Fruit fly (Drosophila melanogaster): Measurements from ENCODE around the gene tal-2A.

tal-2A gene

DNA sequence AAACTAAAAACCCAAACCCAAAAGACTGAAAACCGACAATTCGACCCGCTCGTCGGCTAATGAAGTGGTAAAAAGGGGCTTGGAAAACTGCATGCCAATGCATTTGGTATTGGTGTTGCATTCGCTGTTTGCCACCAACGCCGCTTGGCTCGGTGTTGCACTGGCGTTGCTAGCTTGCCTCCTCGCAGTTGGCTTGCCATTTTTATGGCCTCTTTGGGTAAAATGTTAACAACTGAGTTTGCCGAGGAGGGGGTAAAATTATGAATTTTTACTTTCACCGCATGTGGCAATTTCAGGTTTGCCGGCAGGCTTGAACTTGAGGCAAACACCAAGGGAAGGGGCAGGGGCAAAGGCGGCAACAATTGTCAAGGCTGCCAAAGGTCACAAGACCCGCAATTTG, 24.2 kb upstream of the tal-2A start:
- TF ChIP-seq Myc (optimal IDR thresholded peaks at IDR 0.05) = no peak
- no peak for TF ChIP-seq ttk (optimal IDR thresholded peaks at IDR 0.05)
- TF ChIP-seq psq (optimal IDR thresholded peaks at IDR 0.05) = no peak
- TF ChIP-seq h (optimal IDR thresholded peaks at IDR 0.05) = no peak
- TF ChIP-seq insv (optimal IDR thresholded peaks at IDR 0.05) = no peak
- no peak for TF ChIP-seq Sin3A (optimal IDR thresholded peaks at IDR 0.05)

DNA sequence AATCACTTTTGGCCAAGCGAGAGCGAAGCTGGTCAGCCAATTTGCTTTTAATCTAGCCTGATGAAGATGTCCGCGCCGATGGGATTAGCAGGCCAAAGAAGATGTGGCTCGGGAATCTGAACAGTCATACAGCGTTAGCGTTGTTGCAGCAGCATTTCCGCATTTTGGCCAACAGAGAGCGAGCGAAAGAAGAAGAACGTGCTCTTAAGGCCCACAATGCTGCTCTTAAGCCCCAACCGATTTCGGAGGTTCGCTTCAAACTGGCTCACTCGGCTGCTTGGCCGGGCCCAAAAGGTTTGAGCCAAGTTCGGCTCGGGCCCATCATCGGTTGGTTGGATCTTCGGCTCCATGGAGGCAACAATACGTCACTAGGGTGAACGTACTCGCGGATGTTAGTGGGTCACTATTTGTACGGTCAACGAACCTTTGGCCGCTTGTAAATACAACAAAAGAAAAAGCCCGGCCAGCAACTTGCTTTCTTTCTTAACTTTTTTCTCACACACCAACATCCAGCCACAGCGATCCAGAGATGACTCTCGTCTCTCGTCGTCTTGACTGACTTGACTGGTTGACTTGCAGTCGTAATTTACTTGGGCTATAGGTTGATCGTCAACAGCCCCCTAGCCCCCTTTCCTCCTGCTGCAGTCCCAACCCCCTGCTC, 23.2 kb upstream of the tal-2A start:
- no peak for TF ChIP-seq Sin3A (optimal IDR thresholded peaks at IDR 0.05)
- TF ChIP-seq psq (optimal IDR thresholded peaks at IDR 0.05) = no peak
- TF ChIP-seq ttk (optimal IDR thresholded peaks at IDR 0.05) = no peak
- TF ChIP-seq insv (optimal IDR thresholded peaks at IDR 0.05) = no peak
- TF ChIP-seq Myc (optimal IDR thresholded peaks at IDR 0.05) = no peak
- TF ChIP-seq h (optimal IDR thresholded peaks at IDR 0.05) = no peak

DNA sequence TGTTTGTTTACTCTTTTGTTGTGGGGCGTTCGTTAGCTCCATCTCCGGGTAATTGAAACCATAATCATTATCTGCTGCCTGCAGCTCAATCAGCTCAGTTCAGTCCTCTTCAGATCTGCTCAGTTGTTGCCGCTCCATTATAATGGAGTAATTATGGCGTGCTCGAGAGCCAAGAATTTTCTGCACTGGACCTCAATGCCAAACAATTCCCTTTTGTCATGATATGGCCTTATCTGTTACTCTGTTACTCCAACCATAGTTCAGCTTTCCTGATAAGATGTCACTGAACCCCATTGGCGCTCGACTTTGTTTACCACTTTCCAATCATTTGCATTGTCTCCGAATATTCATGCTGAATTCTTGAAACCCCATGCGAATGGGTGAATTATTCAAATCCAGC, 22.1 kb upstream of the tal-2A start:
- TF ChIP-seq h (optimal IDR thresholded peaks at IDR 0.05) = no peak
- no peak for TF ChIP-seq ttk (optimal IDR thresholded peaks at IDR 0.05)
- no peak for TF ChIP-seq psq (optimal IDR thresholded peaks at IDR 0.05)
- no peak for TF ChIP-seq Sin3A (optimal IDR thresholded peaks at IDR 0.05)
- no peak for TF ChIP-seq Myc (optimal IDR thresholded peaks at IDR 0.05)
- TF ChIP-seq insv (optimal IDR thresholded peaks at IDR 0.05) = no peak

DNA sequence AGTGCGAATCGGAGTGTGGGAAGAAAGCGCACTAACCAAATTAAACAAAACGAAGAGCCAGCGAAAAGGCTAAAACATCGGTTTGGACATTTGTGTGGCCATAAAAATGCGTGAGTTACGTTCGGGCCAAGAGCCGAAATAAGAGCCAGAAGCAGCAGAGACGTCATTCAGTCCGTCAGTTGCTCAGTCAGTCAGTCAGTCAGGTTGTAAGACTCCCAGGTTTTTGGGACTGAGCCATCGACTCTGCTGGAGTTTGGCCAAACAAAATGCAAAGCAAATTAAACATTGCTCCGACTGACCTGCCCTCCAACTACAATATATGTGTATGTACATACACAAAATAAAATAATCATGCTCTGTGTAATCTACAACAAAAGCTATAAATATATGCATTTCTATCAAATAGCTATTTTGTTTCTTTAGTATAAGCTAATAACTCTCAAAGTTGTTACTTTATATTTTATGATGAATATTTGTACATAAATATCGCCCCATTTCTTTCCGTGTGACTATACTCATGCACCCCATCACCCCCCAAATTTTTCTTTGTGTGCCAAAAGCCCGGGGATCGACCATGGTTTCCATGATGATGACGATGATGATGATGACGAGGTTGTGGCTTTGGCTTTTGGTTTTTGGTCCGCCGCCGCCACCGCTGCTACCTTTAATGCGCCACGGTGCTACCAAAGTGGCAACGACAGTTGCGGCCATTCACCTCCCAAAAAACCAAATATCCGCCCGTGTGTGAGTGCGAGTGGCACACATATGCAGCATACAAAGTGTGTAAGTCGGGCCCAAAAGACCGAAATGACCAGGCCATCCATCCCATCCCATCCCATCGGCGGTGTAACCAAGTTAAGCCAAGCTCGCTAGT, 19.6 kb upstream of the tal-2A start:
- TF ChIP-seq ttk (optimal IDR thresholded peaks at IDR 0.05) (no peak), Sin3A (optimal IDR thresholded peaks at IDR 0.05) (no peak), insv (optimal IDR thresholded peaks at IDR 0.05) (no peak), psq (optimal IDR thresholded peaks at IDR 0.05) (no peak)

DNA sequence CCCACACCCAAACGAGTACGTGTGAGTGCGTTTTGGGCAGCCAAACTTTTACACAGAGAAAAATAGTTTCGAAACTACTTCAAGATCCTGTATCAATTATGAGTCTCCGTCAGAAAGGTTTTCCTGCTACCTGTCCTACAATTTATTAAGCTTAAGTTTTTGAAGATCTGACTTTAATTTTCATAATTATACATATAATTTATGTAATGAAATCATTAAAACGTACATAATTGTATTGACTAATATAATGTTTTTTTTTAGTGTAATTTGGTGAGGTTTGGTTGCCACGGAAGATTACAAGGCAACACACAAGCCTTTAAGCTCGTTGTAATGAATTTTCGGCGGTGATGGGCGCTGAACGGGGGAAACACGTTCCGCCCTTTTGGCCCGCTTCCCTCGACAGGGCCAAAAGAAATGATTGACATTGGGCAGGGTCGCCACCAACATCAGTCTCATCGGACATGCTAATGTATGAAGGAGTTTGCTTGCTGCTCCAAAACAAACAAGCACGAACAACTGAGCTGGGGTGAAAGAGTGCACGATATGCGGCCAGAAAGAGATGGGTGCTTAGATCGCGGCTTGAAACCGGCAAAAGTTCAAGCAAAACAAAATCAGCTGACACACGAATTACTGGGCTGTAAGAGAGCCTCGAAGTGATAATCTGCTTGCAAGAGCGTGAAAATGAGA, 18.8 kb upstream of the tal-2A start:
- TF ChIP-seq ttk (optimal IDR thresholded peaks at IDR 0.05) = no peak
- TF ChIP-seq Sin3A (optimal IDR thresholded peaks at IDR 0.05) = no peak
- no peak for TF ChIP-seq Myc (optimal IDR thresholded peaks at IDR 0.05)
- TF ChIP-seq insv (optimal IDR thresholded peaks at IDR 0.05) = no peak
- no peak for TF ChIP-seq psq (optimal IDR thresholded peaks at IDR 0.05)
- no peak for TF ChIP-seq h (optimal IDR thresholded peaks at IDR 0.05)

DNA sequence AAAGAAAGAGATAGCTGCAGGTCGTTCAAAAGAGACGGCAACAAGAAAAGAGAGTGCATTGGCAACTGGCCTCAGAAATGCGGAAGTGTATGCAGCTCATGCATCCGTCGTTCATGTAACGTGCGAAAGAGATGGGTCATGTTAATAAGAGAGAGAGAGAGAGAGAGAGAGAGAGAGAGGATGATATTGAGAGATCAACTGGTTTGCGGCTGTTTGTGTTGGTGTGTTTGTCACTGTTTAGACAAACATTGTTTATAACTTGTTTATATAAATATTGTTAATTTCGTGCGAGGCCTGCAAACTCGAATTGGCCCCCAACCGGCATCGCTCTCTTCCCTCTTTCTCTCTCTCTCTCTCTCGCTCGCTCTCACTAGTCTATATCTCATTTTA, 18.2 kb upstream of the tal-2A start:
- no peak for TF ChIP-seq Myc (optimal IDR thresholded peaks at IDR 0.05)
- TF ChIP-seq insv (optimal IDR thresholded peaks at IDR 0.05) = no peak
- no peak for TF ChIP-seq psq (optimal IDR thresholded peaks at IDR 0.05)
- no peak for TF ChIP-seq ttk (optimal IDR thresholded peaks at IDR 0.05)
- TF ChIP-seq Sin3A (optimal IDR thresholded peaks at IDR 0.05) = no peak
- TF ChIP-seq h (optimal IDR thresholded peaks at IDR 0.05) = no peak

DNA sequence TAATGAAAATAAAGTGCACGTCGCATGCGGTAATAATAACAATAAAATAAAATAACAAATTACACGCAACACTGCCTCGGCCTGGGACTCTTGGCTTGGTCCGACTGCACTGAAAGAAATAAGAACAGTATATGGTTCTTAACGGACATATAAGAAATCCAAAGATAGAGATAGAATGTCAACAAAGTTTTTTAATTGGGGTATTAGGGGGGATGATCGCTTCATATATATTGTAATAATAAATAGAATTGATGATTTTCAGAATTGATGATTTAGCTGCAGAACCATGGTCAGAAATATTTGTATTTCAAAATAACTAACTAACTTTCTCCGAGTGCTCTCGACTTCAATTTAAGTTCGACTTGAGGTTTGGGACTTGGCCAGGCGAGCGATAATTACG, 16.8 kb upstream of the tal-2A start:
- TF ChIP-seq insv (optimal IDR thresholded peaks at IDR 0.05) = no peak
- TF ChIP-seq h (optimal IDR thresholded peaks at IDR 0.05) = no peak
- no peak for TF ChIP-seq Myc (optimal IDR thresholded peaks at IDR 0.05)
- TF ChIP-seq Sin3A (optimal IDR thresholded peaks at IDR 0.05) = no peak
- no peak for TF ChIP-seq psq (optimal IDR thresholded peaks at IDR 0.05)
- no peak for TF ChIP-seq ttk (optimal IDR thresholded peaks at IDR 0.05)

DNA sequence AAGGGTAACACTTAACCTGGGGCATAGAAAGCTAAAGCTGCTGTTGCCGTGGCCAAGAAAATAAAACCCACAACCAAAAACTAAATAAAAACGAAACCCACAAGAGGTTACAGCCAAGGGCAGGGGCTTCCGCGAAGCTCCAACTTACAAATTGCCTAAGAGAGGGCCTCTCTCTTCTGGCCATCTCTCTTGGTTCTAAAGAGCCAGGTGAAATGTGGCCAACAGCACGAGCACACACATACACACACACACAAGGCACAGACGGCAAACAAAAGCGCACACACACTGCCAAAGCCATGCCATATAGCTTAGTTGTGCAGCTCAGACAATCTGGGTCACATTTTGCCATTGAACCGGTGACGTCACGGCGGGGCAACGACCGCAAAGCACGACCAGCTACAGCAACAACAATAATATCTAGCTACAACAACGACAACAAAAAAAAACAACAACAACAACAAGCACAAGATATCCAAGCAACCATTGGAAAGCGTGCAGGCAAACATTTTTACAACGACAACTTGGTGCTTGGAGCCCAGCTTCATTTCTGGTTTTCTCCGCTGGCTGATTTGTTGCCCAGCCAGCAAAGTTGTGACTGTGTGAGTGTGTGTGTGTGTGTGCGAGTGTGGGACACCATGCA, 16.2 kb upstream of the tal-2A start:
- no peak for TF ChIP-seq h (optimal IDR thresholded peaks at IDR 0.05)
- TF ChIP-seq ttk (optimal IDR thresholded peaks at IDR 0.05) = no peak
- no peak for TF ChIP-seq psq (optimal IDR thresholded peaks at IDR 0.05)
- no peak for TF ChIP-seq Myc (optimal IDR thresholded peaks at IDR 0.05)
- no peak for TF ChIP-seq Sin3A (optimal IDR thresholded peaks at IDR 0.05)
- no peak for TF ChIP-seq insv (optimal IDR thresholded peaks at IDR 0.05)

DNA sequence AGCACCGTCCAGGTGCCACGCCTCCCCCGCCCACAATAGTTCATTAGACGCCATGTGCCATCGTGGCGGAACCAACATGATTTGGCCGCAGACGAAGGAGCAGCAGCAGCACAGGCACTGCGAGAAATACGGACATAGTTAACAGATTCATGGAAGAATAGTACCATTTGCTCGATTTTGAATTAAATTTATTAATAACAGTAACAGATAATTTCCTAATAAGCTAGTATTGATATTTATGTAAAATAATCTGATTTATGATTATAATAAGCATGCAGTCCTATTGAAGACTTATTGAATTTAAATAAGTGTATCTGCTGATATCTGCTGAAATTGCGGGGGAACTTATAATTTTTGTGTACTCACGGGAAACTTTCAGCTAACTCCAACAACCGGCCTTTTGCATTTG, 15.6 kb upstream of the tal-2A start:
- TF ChIP-seq psq (optimal IDR thresholded peaks at IDR 0.05) = no peak
- TF ChIP-seq ttk (optimal IDR thresholded peaks at IDR 0.05) = no peak
- no peak for TF ChIP-seq Myc (optimal IDR thresholded peaks at IDR 0.05)
- TF ChIP-seq insv (optimal IDR thresholded peaks at IDR 0.05) = no peak
- no peak for TF ChIP-seq Sin3A (optimal IDR thresholded peaks at IDR 0.05)
- TF ChIP-seq h (optimal IDR thresholded peaks at IDR 0.05) = no peak

DNA sequence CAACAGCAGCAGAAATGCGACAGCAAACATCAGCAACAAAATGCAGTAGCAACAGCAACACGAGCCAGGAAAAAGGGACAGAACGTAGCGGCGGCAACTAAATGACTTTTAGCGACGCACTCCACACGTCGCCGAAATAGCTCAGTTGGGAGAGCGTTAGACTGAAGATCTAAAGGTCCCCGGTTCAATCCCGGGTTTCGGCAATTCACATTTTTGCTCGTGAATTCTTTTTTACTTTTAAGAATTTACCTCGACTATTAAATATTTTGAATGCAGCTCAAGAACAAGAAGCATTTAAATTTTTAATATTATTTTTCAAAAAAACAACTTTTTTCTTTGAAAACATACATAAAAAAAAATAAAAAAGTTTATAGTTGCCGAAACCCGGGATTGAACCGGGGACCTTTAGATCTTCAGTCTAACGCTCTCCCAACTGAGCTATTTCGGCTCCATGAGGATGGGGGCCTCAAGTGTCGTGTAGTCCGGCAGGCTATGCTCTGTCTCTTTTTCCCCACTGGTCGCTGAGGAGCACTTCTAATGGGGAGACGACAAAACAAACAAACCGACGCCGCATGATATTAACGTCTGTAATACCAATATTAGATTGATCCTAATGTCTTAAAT, 15.0 kb upstream of the tal-2A start:
- TF ChIP-seq Myc (optimal IDR thresholded peaks at IDR 0.05) = no peak
- TF ChIP-seq psq (optimal IDR thresholded peaks at IDR 0.05) = no peak

DNA sequence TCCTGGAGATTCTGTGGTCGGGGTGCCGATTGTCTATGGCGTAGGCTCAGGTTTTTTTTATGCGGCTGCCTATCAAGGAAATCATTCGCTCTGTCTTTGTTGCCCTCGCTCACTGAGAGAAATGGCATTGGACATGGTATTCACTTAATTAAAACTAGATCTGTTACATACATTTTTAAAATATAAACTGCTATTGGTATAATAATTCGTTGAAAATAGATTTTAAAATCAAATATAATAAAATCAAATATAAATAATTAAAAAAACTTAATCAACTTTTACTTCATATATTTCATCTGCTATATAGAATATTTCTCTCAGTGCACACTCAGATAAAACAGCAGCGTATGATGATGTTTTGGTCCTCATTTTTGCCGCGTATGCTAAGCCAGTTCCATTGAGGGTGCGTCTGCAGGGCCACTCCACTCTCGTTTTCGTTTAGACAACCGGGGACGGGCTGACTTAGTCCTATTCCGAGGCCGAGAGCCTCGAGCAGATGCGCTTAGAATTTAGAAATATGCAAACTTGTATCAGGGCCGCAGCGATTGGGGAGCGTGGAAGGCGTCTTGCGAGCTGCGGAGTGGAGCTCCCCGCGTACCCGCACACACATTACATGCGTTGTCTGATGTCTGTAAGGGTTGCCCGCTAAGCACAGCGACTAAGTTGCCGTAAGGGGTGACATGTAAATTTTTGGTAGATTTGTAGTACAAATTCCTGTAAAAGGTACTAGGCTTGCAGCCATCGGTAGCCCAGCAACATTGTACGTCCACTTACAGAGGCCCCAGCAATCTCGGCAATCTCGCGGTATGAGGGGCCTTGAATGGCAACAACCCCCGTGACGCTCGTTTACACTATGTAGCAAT, 13.1 kb upstream of the tal-2A start:
- no peak for TF ChIP-seq psq (optimal IDR thresholded peaks at IDR 0.05)
- no peak for TF ChIP-seq ttk (optimal IDR thresholded peaks at IDR 0.05)
- no peak for TF ChIP-seq h (optimal IDR thresholded peaks at IDR 0.05)
- no peak for TF ChIP-seq Myc (optimal IDR thresholded peaks at IDR 0.05)
- TF ChIP-seq Sin3A (optimal IDR thresholded peaks at IDR 0.05) = no peak
- no peak for TF ChIP-seq insv (optimal IDR thresholded peaks at IDR 0.05)
